Fruit fly (Drosophila melanogaster): ENCODE measurements around the gene Mst27D.

Gene Mst27D

DNA sequence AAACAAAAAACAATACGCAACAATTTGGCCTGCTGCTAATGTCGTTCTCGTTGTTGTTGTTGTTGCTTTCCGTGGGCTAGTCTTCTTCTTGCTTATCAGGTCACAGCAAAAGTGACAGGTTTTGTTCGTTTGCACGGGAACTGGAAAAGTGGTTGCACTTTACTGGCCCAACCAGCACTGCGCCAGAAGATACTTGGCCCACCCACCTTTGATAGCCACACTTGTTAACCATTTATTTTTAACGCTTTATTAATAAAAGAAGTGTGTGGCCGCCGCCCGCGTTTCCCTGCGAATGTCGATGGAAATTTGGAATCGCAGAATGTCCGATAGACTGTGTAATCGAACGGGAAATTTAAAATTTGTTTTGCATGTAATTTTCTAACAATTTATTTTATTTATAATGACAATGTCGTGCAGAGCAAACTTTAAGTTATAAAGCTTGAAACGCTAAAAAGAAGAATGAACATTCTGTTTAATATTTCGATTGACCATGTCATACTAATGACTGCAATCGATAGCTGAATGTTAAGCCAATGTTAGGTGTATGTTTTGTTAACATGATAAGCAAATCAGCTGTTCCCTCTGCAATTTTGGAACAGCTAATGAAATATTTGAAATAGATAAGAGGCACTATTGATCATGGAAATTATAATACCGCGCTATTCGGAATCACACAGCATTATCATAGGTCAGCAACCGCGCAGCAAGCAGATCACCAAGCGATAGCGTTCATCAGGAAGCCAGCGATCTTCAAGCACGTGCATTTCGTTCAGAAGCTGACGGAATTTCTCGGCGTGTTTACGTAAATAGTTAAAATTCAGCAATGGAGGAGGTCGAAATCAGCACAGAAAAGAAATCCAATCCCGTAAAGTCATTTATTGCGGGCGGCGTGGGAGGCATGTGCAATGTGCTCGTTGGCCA is 33.4 kb downstream of the Mst27D start, which contains the start of the genes CG31908 and MME1 (continued):
- TF ChIP-seq Atf6 (GFP tag; IDR thresholded peaks at IDR 0.05) (no peak), caup (GFP tag; optimal IDR thresholded peaks at IDR 0.05; ENCODE audit: severe bottlenecking) (no peak), ttk (GFP tag; IDR thresholded peaks at IDR 0.05) (no peak), ind (GFP tag; optimal IDR thresholded peaks at IDR 0.05) (peak; percentile 43), CG18476 (GFP tag; optimal IDR thresholded peaks at IDR 0.05) (peak; percentile 30), her (GFP tag; optimal IDR thresholded peaks at IDR 0.05) (peak; percentile 4), CG4820 (GFP tag; optimal IDR thresholded peaks at IDR 0.05) (no peak), phol (tag; optimal IDR thresholded peaks at IDR 0.05) (peak; percentile 18), CG7963 (GFP tag; IDR thresholded peaks at IDR 0.05; ENCODE audit: partially characterized antibody) (peak; percentile 69; the same call in 2 of the 3 replicates), CG17186 (GFP tag; optimal IDR thresholded peaks at IDR 0.05) (peak; percentile 43), sens (GFP tag) (peak; percentile 84), CG5245 (GFP tag; optimal IDR thresholded peaks at IDR 0.05) (no peak), vvl (GFP tag; IDR thresholded peaks at IDR 0.05) (no peak), Bgb (GFP tag; IDR thresholded peaks at IDR 0.05; ENCODE audit: partially characterized antibody) (peak; percentile 79), CG10274 (GFP tag; optimal IDR thresholded peaks at IDR 0.05) (no peak), CG11504 (tag; optimal IDR thresholded peaks at IDR 0.05) (no peak), hbn (GFP tag; IDR thresholded peaks at IDR 0.05; ENCODE audit: partially characterized antibody) (peak; percentile 65), lov (optimal IDR thresholded peaks at IDR 0.05) (no peak), lov (GFP tag; IDR thresholded peaks at IDR 0.05) (no peak), Dad (GFP tag; optimal IDR thresholded peaks at IDR 0.05) (peak; percentile 6), nmo (GFP tag; optimal IDR thresholded peaks at IDR 0.05) (peak; percentile 41), Antp (GFP tag; optimal IDR thresholded peaks at IDR 0.05) (peak; percentile 30), CG1603 (tag; optimal IDR thresholded peaks at IDR 0.05) (peak; percentile 42), dmrt11E (tag; optimal IDR thresholded peaks at IDR 0.05) (no peak), CG13296 (GFP tag; optimal IDR thresholded peaks at IDR 0.05) (no peak), Oli (tag; optimal IDR thresholded peaks at IDR 0.05) (no peak), hb (GFP tag; IDR thresholded peaks at IDR 0.05; ENCODE audit: partially characterized antibody) (peak; percentile 66; the same call in 1 of the 3 replicates), gsb-n (tag; optimal IDR thresholded peaks at IDR 0.05) (peak; percentile 17), CG3995 (GFP tag; optimal IDR thresholded peaks at IDR 0.05) (peak; percentile 72), CG6765 (GFP tag; optimal IDR thresholded peaks at IDR 0.05) (no peak), CG14050 (GFP tag; IDR thresholded peaks at IDR 0.05) (no peak), seq (GFP tag; IDR thresholded peaks at IDR 0.05) (no peak), Lhr (GFP tag; optimal IDR thresholded peaks at IDR 0.05) (no peak), Spps (tag; optimal IDR thresholded peaks at IDR 0.05) (no peak), CG14014 (GFP tag; IDR thresholded peaks at IDR 0.05) (no peak), NfI (GFP tag; optimal IDR thresholded peaks at IDR 0.05) (peak; percentile 14), CG14860 (GFP tag; IDR thresholded peaks at IDR 0.05; ENCODE audit: partially characterized antibody) (peak; percentile 78), Sin3A (optimal IDR thresholded peaks at IDR 0.05) (peak; percentile 71), bbx (GFP tag; IDR thresholded peaks at IDR 0.05; ENCODE audit: partially characterized antibody) (peak; percentile 68), shn (GFP tag; optimal IDR thresholded peaks at IDR 0.05) (no peak), Ssrp (tag; optimal IDR thresholded peaks at IDR 0.05) (no peak), chn (GFP tag; optimal IDR thresholded peaks at IDR 0.05) (peak; percentile 23), HmgD (GFP tag; optimal IDR thresholded peaks at IDR 0.05) (no peak), Dip2 (GFP tag; IDR thresholded peaks at IDR 0.05) (no peak), CG9797 (GFP tag; optimal IDR thresholded peaks at IDR 0.05) (no peak), BEAF-32 (GFP tag; optimal IDR thresholded peaks at IDR 0.05) (peak; percentile 72), Six4 (GFP tag; optimal IDR thresholded peaks at IDR 0.05) (no peak), CG6254 (GFP tag; optimal IDR thresholded peaks at IDR 0.05) (no peak), ci (GFP tag; IDR thresholded peaks at IDR 0.05) (0 out of 3 replicates have a peak, but pooled peaks have one; percentile 42)

All from whole organism, embryonic.